Fruit fly (Drosophila melanogaster): Measurements from ENCODE around the gene CG33223.

CG33223 gene

dm6 chrX:8517121-8518024 is 33.7 kb upstream of the CG33223 start, which contains the start of gene Nrg (continued):
- TF ChIP-seq tna (GFP tag; IDR thresholded peaks at IDR 0.05; ENCODE audit: partially characterized antibody) (peak; percentile 99), CG4820 (GFP tag; optimal IDR thresholded peaks at IDR 0.05) (no peak), nerfin-2 (GFP tag; IDR thresholded peaks at IDR 0.05; ENCODE audit: partially characterized antibody) (peak; percentile 98), emc (GFP tag; optimal IDR thresholded peaks at IDR 0.05) (peak; percentile 16), CG18619 (GFP tag; optimal IDR thresholded peaks at IDR 0.05) (peak; percentile 9), NC2β (GFP tag; optimal IDR thresholded peaks at IDR 0.05) (peak; percentile 14), crol (GFP tag; IDR thresholded peaks at IDR 0.05) (no peak), D19B (GFP tag; optimal IDR thresholded peaks at IDR 0.05) (peak; percentile 4), CG1024 (GFP tag; IDR thresholded peaks at IDR 0.05) (peak; percentile 36; the same call in 1 of the 2 replicates), Ssrp (tag; optimal IDR thresholded peaks at IDR 0.05) (no peak), Dll (GFP tag; IDR thresholded peaks at IDR 0.05; ENCODE audit: partially characterized antibody) (peak; percentile 100), Eip74EF (GFP tag; optimal IDR thresholded peaks at IDR 0.05) (peak in 1 of 2 experiments; percentile 24), Gsc (GFP tag; IDR thresholded peaks at IDR 0.05) (no peak), B-H1 (GFP tag; IDR thresholded peaks at IDR 0.05) (no peak), hb (GFP tag; IDR thresholded peaks at IDR 0.05; ENCODE audit: partially characterized antibody) (peak; percentile 99), unc-4 (GFP tag; IDR thresholded peaks at IDR 0.05; ENCODE audit: partially characterized antibody) (peak; percentile 99), CG4617 (GFP tag; optimal IDR thresholded peaks at IDR 0.05; ENCODE audit: borderline replicate concordance) (no peak), dysf (GFP tag; IDR thresholded peaks at IDR 0.05) (no peak), NK7.1 (GFP tag; optimal IDR thresholded peaks at IDR 0.05) (no peak), Nf-YA (GFP tag; IDR thresholded peaks at IDR 0.05) (no peak), CG8290 (GFP tag; optimal IDR thresholded peaks at IDR 0.05) (peak; percentile 3), CG8290 (tag; optimal IDR thresholded peaks at IDR 0.05) (peak in 1 of 2 experiments; percentile 83), Hr51 (GFP tag; optimal IDR thresholded peaks at IDR 0.05) (peak in 1 of 2 experiments; percentile 2), insv (GFP tag; optimal IDR thresholded peaks at IDR 0.05) (peak in 1 of 2 experiments; percentile 52), CG8089 (GFP tag; optimal IDR thresholded peaks at IDR 0.05) (peak; percentile 9), CG32772 (GFP tag; IDR thresholded peaks at IDR 0.05) (no peak), Gug (GFP tag; IDR thresholded peaks at IDR 0.05) (peak; percentile 18; the same call in 1 of the 4 replicates), tgo (GFP tag; IDR thresholded peaks at IDR 0.05) (no peak), scrt (GFP tag; optimal IDR thresholded peaks at IDR 0.05) (peak; percentile 16), ems (GFP tag; optimal IDR thresholded peaks at IDR 0.05) (peak; percentile 20), CG11504 (tag; optimal IDR thresholded peaks at IDR 0.05) (peak; percentile 28), Awh (GFP tag; IDR thresholded peaks at IDR 0.05) (0 out of 2 replicates have a peak, but pooled peaks have one; percentile 23), BEAF-32 (GFP tag; optimal IDR thresholded peaks at IDR 0.05) (peak; percentile 98), slbo (GFP tag; IDR thresholded peaks at IDR 0.05) (peak; percentile 43), pita (GFP tag; optimal IDR thresholded peaks at IDR 0.05) (no peak), Deaf1 (tag; optimal IDR thresholded peaks at IDR 0.05) (peak; percentile 69), Rfx (GFP tag; IDR thresholded peaks at IDR 0.05) (peak; percentile 50; the same call in 1 of the 2 replicates), gcm (GFP tag; optimal IDR thresholded peaks at IDR 0.05) (peak; percentile 14), CG3163 (GFP tag; optimal IDR thresholded peaks at IDR 0.05) (peak; percentile 13), klu (GFP tag; IDR thresholded peaks at IDR 0.05) (no peak), CG42726 (GFP tag; IDR thresholded peaks at IDR 0.05; ENCODE audit: partially characterized antibody) (peak; percentile 99), fd96Cb (tag; optimal IDR thresholded peaks at IDR 0.05) (no peak), CoRest (tag; optimal IDR thresholded peaks at IDR 0.05) (peak; percentile 34), exex (tag; optimal IDR thresholded peaks at IDR 0.05) (peak; percentile 27), CG8924 (tag; optimal IDR thresholded peaks at IDR 0.05) (peak; percentile 59), HmgZ (tag; optimal IDR thresholded peaks at IDR 0.05) (peak; percentile 81), sim (GFP tag; IDR thresholded peaks at IDR 0.05) (0 out of 2 replicates have a peak, but pooled peaks have one; percentile 22), Mrtf (GFP tag; IDR thresholded peaks at IDR 0.05) (no peak)
